ENCODE assay signal across 1 fruit fly cellular context in genomic region chr3R:18995556-18996272, dm6.
A peak's percentile ranks its signal among the peaks of the same experiment; 100 is the strongest.
TF ChIP-seq lines count a peak whose summit lies in the region.

No protein-coding gene starts in this region.

TF ChIP-seq in whole organism, embryonic, 481 proteins besides CTCF, POLR2A, EP300 and RAD21 (continued from another document and continues in another):
- TF ChIP-seq CG9437 (GFP tag; optimal IDR thresholded peaks at IDR 0.05; lab: Kevin White, UChicago) = peak; percentile 67
- TF ChIP-seq caup (GFP tag; optimal IDR thresholded peaks at IDR 0.05; lab: Kevin White, UChicago; ENCODE audit: severe bottlenecking) = peak; percentile 22
- peak; percentile 67 for TF ChIP-seq Aef1 (GFP tag; IDR thresholded peaks at IDR 0.05; lab: Robert Waterston, UW)
- TF ChIP-seq Trl (optimal IDR thresholded peaks at IDR 0.05; lab: Kevin White, UChicago) = no peak
- TF ChIP-seq Trl (GFP tag; optimal IDR thresholded peaks at IDR 0.05; lab: Kevin White, UChicago) = peak; percentile 53
- TF ChIP-seq sens (GFP tag; lab: Kevin White, UChicago) = peak; percentile 96
- TF ChIP-seq CG15269 (tag; optimal IDR thresholded peaks at IDR 0.05; lab: Kevin White, UChicago) = peak; percentile 63
- TF ChIP-seq Optix (GFP tag; IDR thresholded peaks at IDR 0.05; lab: Robert Waterston, UW) = peak; percentile 69; the same call in 2 of the 3 replicates
- peak; percentile 56 for TF ChIP-seq CG30431 (GFP tag; optimal IDR thresholded peaks at IDR 0.05; lab: Kevin White, UChicago)
- peak; percentile 68 for TF ChIP-seq CG14050 (GFP tag; IDR thresholded peaks at IDR 0.05; lab: Robert Waterston, UW)
- TF ChIP-seq pan (optimal IDR thresholded peaks at IDR 0.05; lab: Kevin White, UChicago) = no peak
- peak in 1 of 2 experiments; percentile 82 for TF ChIP-seq pan (GFP tag; optimal IDR thresholded peaks at IDR 0.05 in 1 of 2, IDR thresholded peaks at IDR 0.05 in 1 of 2)
- TF ChIP-seq CG13123 (GFP tag; optimal IDR thresholded peaks at IDR 0.05; lab: Kevin White, UChicago) = peak; percentile 43
- TF ChIP-seq CG10462 (GFP tag; optimal IDR thresholded peaks at IDR 0.05; lab: Kevin White, UChicago) = peak; percentile 77
- no peak for TF ChIP-seq CG30020 (tag; optimal IDR thresholded peaks at IDR 0.05; lab: Kevin White, UChicago)
- no peak for TF ChIP-seq bbx (GFP tag; IDR thresholded peaks at IDR 0.05; lab: Robert Waterston, UW; ENCODE audit: partially characterized antibody)
- peak; percentile 73 for TF ChIP-seq twi (tag; optimal IDR thresholded peaks at IDR 0.05; lab: Kevin White, UChicago)
- TF ChIP-seq CG11695 (GFP tag; IDR thresholded peaks at IDR 0.05; lab: Robert Waterston, UW) = peak; percentile 62; the same call in 2 of the 3 replicates
- no peak for TF ChIP-seq Scr (GFP tag; IDR thresholded peaks at IDR 0.05; lab: Robert Waterston, UW; ENCODE audit: partially characterized antibody)
- TF ChIP-seq Atf3 (GFP tag; optimal IDR thresholded peaks at IDR 0.05; lab: Kevin White, UChicago) = peak; percentile 40
- TF ChIP-seq BEAF-32 (GFP tag; optimal IDR thresholded peaks at IDR 0.05; lab: Kevin White, UChicago) = no peak
- peak; percentile 10; the same call in 1 of the 2 replicates for TF ChIP-seq CG9215 (GFP tag; IDR thresholded peaks at IDR 0.05; lab: Robert Waterston, UW)
- peak; percentile 76 for TF ChIP-seq croc (GFP tag; conservative IDR thresholded peaks at IDR 0.05; lab: Robert Waterston, UW)
- peak; percentile 6 for TF ChIP-seq HmgZ (tag; optimal IDR thresholded peaks at IDR 0.05; lab: Kevin White, UChicago)
- no peak for TF ChIP-seq Bgb (GFP tag; IDR thresholded peaks at IDR 0.05; lab: Robert Waterston, UW; ENCODE audit: partially characterized antibody)
- peak; percentile 83 for TF ChIP-seq dmrt11E (tag; optimal IDR thresholded peaks at IDR 0.05; lab: Kevin White, UChicago)
- no peak for TF ChIP-seq schlank (tag; optimal IDR thresholded peaks at IDR 0.05; lab: Kevin White, UChicago)
- no peak for TF ChIP-seq mirr (GFP tag; optimal IDR thresholded peaks at IDR 0.05; lab: Kevin White, UChicago)
- peak; percentile 2 for TF ChIP-seq corto (GFP tag; optimal IDR thresholded peaks at IDR 0.05; lab: Kevin White, UChicago)
- peak; percentile 2 for TF ChIP-seq her (GFP tag; optimal IDR thresholded peaks at IDR 0.05; lab: Kevin White, UChicago)
- no peak for TF ChIP-seq CG6791 (GFP tag; IDR thresholded peaks at IDR 0.05; lab: Robert Waterston, UW; ENCODE audit: partially characterized antibody)
- TF ChIP-seq crol (GFP tag; IDR thresholded peaks at IDR 0.05; lab: Robert Waterston, UW) = no peak
- peak in 1 of 2 experiments; percentile 73 for TF ChIP-seq Eip74EF (GFP tag; optimal IDR thresholded peaks at IDR 0.05; lab: Kevin White, UChicago)
- peak; percentile 29 for TF ChIP-seq CG17802 (tag; optimal IDR thresholded peaks at IDR 0.05; lab: Kevin White, UChicago)
- peak; percentile 40 for TF ChIP-seq CG15696 (tag; optimal IDR thresholded peaks at IDR 0.05; lab: Kevin White, UChicago)
- peak; percentile 16 for TF ChIP-seq CG12104 (GFP tag; optimal IDR thresholded peaks at IDR 0.05; lab: Kevin White, UChicago)
- peak; percentile 68 for TF ChIP-seq Awh (GFP tag; IDR thresholded peaks at IDR 0.05; lab: Robert Waterston, UW)
- TF ChIP-seq CG6854 (GFP tag; optimal IDR thresholded peaks at IDR 0.05; lab: Kevin White, UChicago) = peak; percentile 19
- peak; percentile 41 for TF ChIP-seq CG2116 (GFP tag; optimal IDR thresholded peaks at IDR 0.05; lab: Kevin White, UChicago)
- peak; percentile 54; the same call in 1 of the 2 replicates for TF ChIP-seq Atf6 (GFP tag; IDR thresholded peaks at IDR 0.05; lab: Robert Waterston, UW)
- TF ChIP-seq CG5245 (GFP tag; optimal IDR thresholded peaks at IDR 0.05; lab: Kevin White, UChicago) = peak; percentile 75
- peak; percentile 60; the same call in 1 of the 3 replicates for TF ChIP-seq CG3726 (GFP tag; IDR thresholded peaks at IDR 0.05; lab: Robert Waterston, UW)
- TF ChIP-seq CG17361 (GFP tag; IDR thresholded peaks at IDR 0.05; lab: Robert Waterston, UW) = peak; percentile 80
- TF ChIP-seq CG16815 (GFP tag; optimal IDR thresholded peaks at IDR 0.05; lab: Kevin White, UChicago) = peak; percentile 53
- peak; percentile 54 for TF ChIP-seq CG6813 (GFP tag; optimal IDR thresholded peaks at IDR 0.05; lab: Kevin White, UChicago)
- no peak for TF ChIP-seq CG1832 (GFP tag; optimal IDR thresholded peaks at IDR 0.05; lab: Kevin White, UChicago)
- peak; percentile 77 for TF ChIP-seq D19A (tag; optimal IDR thresholded peaks at IDR 0.05; lab: Kevin White, UChicago)
- TF ChIP-seq pfk (GFP tag; optimal IDR thresholded peaks at IDR 0.05; lab: Kevin White, UChicago) = no peak
- TF ChIP-seq salm (tag; optimal IDR thresholded peaks at IDR 0.05; lab: Kevin White, UChicago) = peak; percentile 48
- peak; percentile 50 for TF ChIP-seq ems (GFP tag; optimal IDR thresholded peaks at IDR 0.05; lab: Kevin White, UChicago)
- TF ChIP-seq CG10979 (tag; optimal IDR thresholded peaks at IDR 0.05; lab: Kevin White, UChicago) = peak; percentile 91
- TF ChIP-seq CG18764 (GFP tag; optimal IDR thresholded peaks at IDR 0.05; lab: Kevin White, UChicago) = peak; percentile 74
- peak; percentile 16 for TF ChIP-seq CrebB (tag; optimal IDR thresholded peaks at IDR 0.05; lab: Kevin White, UChicago)
- TF ChIP-seq CG6765 (GFP tag; optimal IDR thresholded peaks at IDR 0.05; lab: Kevin White, UChicago) = no peak
- TF ChIP-seq CG7987 (GFP tag; optimal IDR thresholded peaks at IDR 0.05; lab: Kevin White, UChicago) = no peak
- TF ChIP-seq Drgx (GFP tag; IDR thresholded peaks at IDR 0.05; lab: Robert Waterston, UW) = peak; percentile 88
- peak; percentile 75 for TF ChIP-seq esg (GFP tag; conservative IDR thresholded peaks at IDR 0.05; lab: Robert Waterston, UW)
- TF ChIP-seq CG11504 (tag; optimal IDR thresholded peaks at IDR 0.05; lab: Kevin White, UChicago) = peak; percentile 89
- no peak for TF ChIP-seq tx (GFP tag; optimal IDR thresholded peaks at IDR 0.05; lab: Kevin White, UChicago)
- no peak for TF ChIP-seq D (optimal IDR thresholded peaks at IDR 0.05; lab: Kevin White, UChicago)
- peak; percentile 84 for TF ChIP-seq D (GFP tag; optimal IDR thresholded peaks at IDR 0.05; lab: Kevin White, UChicago)
- TF ChIP-seq Sry-β (GFP tag; optimal IDR thresholded peaks at IDR 0.05; lab: Kevin White, UChicago) = peak; percentile 12
- TF ChIP-seq nmo (GFP tag; optimal IDR thresholded peaks at IDR 0.05; lab: Kevin White, UChicago) = peak; percentile 88
- peak; percentile 79 for TF ChIP-seq lmd (GFP tag; IDR thresholded peaks at IDR 0.05; lab: Robert Waterston, UW)
- peak; percentile 82; the same call in 2 of the 3 replicates for TF ChIP-seq CG2199 (GFP tag; IDR thresholded peaks at IDR 0.05; lab: Robert Waterston, UW)
- peak; percentile 63 for TF ChIP-seq ind (GFP tag; optimal IDR thresholded peaks at IDR 0.05; lab: Kevin White, UChicago)
- peak; percentile 2 for TF ChIP-seq CG9609 (GFP tag; optimal IDR thresholded peaks at IDR 0.05; lab: Kevin White, UChicago)
- peak; percentile 84 for TF ChIP-seq row (GFP tag; IDR thresholded peaks at IDR 0.05; lab: Robert Waterston, UW)
- TF ChIP-seq crc (GFP tag; optimal IDR thresholded peaks at IDR 0.05; lab: Kevin White, UChicago) = peak; percentile 35
- TF ChIP-seq ERR (GFP tag; optimal IDR thresholded peaks at IDR 0.05; lab: Kevin White, UChicago) = no peak
- TF ChIP-seq mam (GFP tag; optimal IDR thresholded peaks at IDR 0.05; lab: Kevin White, UChicago) = peak; percentile 40
- peak; percentile 69 for TF ChIP-seq kah (GFP tag; optimal IDR thresholded peaks at IDR 0.05; lab: Kevin White, UChicago)
- peak; percentile 55 for TF ChIP-seq CG10654 (GFP tag; optimal IDR thresholded peaks at IDR 0.05; lab: Kevin White, UChicago)
- peak; percentile 64; the same call in 1 of the 3 replicates for TF ChIP-seq jigr1 (GFP tag; IDR thresholded peaks at IDR 0.05; lab: Robert Waterston, UW)
- peak; percentile 25; the same call in 1 of the 2 replicates for TF ChIP-seq CG32532 (GFP tag; IDR thresholded peaks at IDR 0.05; lab: Robert Waterston, UW)
- TF ChIP-seq CG14667 (GFP tag; IDR thresholded peaks at IDR 0.05; lab: Robert Waterston, UW) = peak; percentile 56; the same call in 1 of the 2 replicates
- peak; percentile 82 for TF ChIP-seq dysf (GFP tag; IDR thresholded peaks at IDR 0.05; lab: Robert Waterston, UW)
- TF ChIP-seq Ptx1 (GFP tag; IDR thresholded peaks at IDR 0.05; lab: Robert Waterston, UW) = peak; percentile 82
- peak; percentile 87 for TF ChIP-seq CG17328 (GFP tag; IDR thresholded peaks at IDR 0.05; lab: Robert Waterston, UW)
- no peak for TF ChIP-seq hb (GFP tag; IDR thresholded peaks at IDR 0.05; lab: Robert Waterston, UW; ENCODE audit: partially characterized antibody)
- TF ChIP-seq CG15601 (tag; optimal IDR thresholded peaks at IDR 0.05; lab: Kevin White, UChicago) = peak; percentile 73
- peak; percentile 85 for TF ChIP-seq vvl (GFP tag; IDR thresholded peaks at IDR 0.05; lab: Robert Waterston, UW)
- peak; percentile 49 for TF ChIP-seq Antp (GFP tag; optimal IDR thresholded peaks at IDR 0.05; lab: Kevin White, UChicago)
- peak; percentile 94 for TF ChIP-seq Sox102F (GFP tag; optimal IDR thresholded peaks at IDR 0.05; lab: Kevin White, UChicago)
- no peak for TF ChIP-seq CG11247 (GFP tag; IDR thresholded peaks at IDR 0.05; lab: Robert Waterston, UW)
- no peak for TF ChIP-seq CG17186 (GFP tag; optimal IDR thresholded peaks at IDR 0.05; lab: Kevin White, UChicago)
- TF ChIP-seq Sox100B (GFP tag; optimal IDR thresholded peaks at IDR 0.05; lab: Kevin White, UChicago) = peak; percentile 80
- no peak for TF ChIP-seq Doc2 (GFP tag; IDR thresholded peaks at IDR 0.05; lab: Robert Waterston, UW)
- no peak for TF ChIP-seq emc (GFP tag; optimal IDR thresholded peaks at IDR 0.05; lab: Kevin White, UChicago)
- TF ChIP-seq CG16863 (GFP tag; optimal IDR thresholded peaks at IDR 0.05; lab: Kevin White, UChicago) = peak; percentile 68
- TF ChIP-seq Dip2 (GFP tag; IDR thresholded peaks at IDR 0.05; lab: Robert Waterston, UW) = no peak
- TF ChIP-seq Gsc (GFP tag; IDR thresholded peaks at IDR 0.05; lab: Robert Waterston, UW) = peak; percentile 55; the same call in 1 of the 2 replicates
- peak; percentile 0 for TF ChIP-seq CG9876 (GFP tag; optimal IDR thresholded peaks at IDR 0.05; lab: Kevin White, UChicago)
- peak; percentile 82 for TF ChIP-seq tap (tag; optimal IDR thresholded peaks at IDR 0.05; lab: Kevin White, UChicago)
- TF ChIP-seq abd-A (tag; optimal IDR thresholded peaks at IDR 0.05; lab: Kevin White, UChicago) = no peak
- TF ChIP-seq Dref (GFP tag; IDR thresholded peaks at IDR 0.05; lab: Robert Waterston, UW) = no peak
- peak; percentile 44 for TF ChIP-seq CG12236 (GFP tag; optimal IDR thresholded peaks at IDR 0.05; lab: Kevin White, UChicago)
- peak; percentile 62 for TF ChIP-seq BtbVII (GFP tag; optimal IDR thresholded peaks at IDR 0.05; lab: Kevin White, UChicago)
- 0 out of 3 replicates have a peak, but pooled peaks have one; percentile 37 for TF ChIP-seq CG2889 (GFP tag; IDR thresholded peaks at IDR 0.05; lab: Robert Waterston, UW)
- TF ChIP-seq Fer3 (tag; optimal IDR thresholded peaks at IDR 0.05; lab: Kevin White, UChicago) = peak; percentile 61
- TF ChIP-seq Sin3A (optimal IDR thresholded peaks at IDR 0.05; lab: Kevin White, UChicago) = no peak
- peak; percentile 85 for TF ChIP-seq otp (GFP tag; IDR thresholded peaks at IDR 0.05; lab: Robert Waterston, UW)
- no peak for TF ChIP-seq Hr39 (optimal IDR thresholded peaks at IDR 0.05; lab: Kevin White, UChicago)
- peak; percentile 12 to 88 for TF ChIP-seq Hr51 (GFP tag; optimal IDR thresholded peaks at IDR 0.05; lab: Kevin White, UChicago)
- TF ChIP-seq CG6683 (GFP tag; optimal IDR thresholded peaks at IDR 0.05; lab: Kevin White, UChicago) = peak; percentile 17
- TF ChIP-seq Spps (tag; optimal IDR thresholded peaks at IDR 0.05; lab: Kevin White, UChicago) = peak; percentile 77
- TF ChIP-seq NC2β (GFP tag; optimal IDR thresholded peaks at IDR 0.05; lab: Kevin White, UChicago) = peak; percentile 33
- TF ChIP-seq CG42726 (GFP tag; IDR thresholded peaks at IDR 0.05; lab: Robert Waterston, UW; ENCODE audit: partially characterized antibody) = no peak
- TF ChIP-seq Med (GFP tag; lab: Kevin White, UChicago) = peak; percentile 86
- no peak for TF ChIP-seq Dfd (GFP tag; optimal IDR thresholded peaks at IDR 0.05; lab: Kevin White, UChicago)
- no peak for TF ChIP-seq Adf1 (GFP tag; IDR thresholded peaks at IDR 0.05; lab: Robert Waterston, UW)
- no peak for TF ChIP-seq pita (GFP tag; optimal IDR thresholded peaks at IDR 0.05; lab: Kevin White, UChicago)
- TF ChIP-seq CG11723 (GFP tag; optimal IDR thresholded peaks at IDR 0.05; lab: Kevin White, UChicago) = peak; percentile 62
- no peak for TF ChIP-seq ham (GFP tag; IDR thresholded peaks at IDR 0.05; lab: Robert Waterston, UW)
- no peak for TF ChIP-seq chinmo (GFP tag; IDR thresholded peaks at IDR 0.05; lab: Robert Waterston, UW; ENCODE audit: partially characterized antibody)
- TF ChIP-seq CG13287 (GFP tag; IDR thresholded peaks at IDR 0.05; lab: Robert Waterston, UW; ENCODE audit: partially characterized antibody) = no peak
- TF ChIP-seq Side (GFP tag; optimal IDR thresholded peaks at IDR 0.05; lab: Kevin White, UChicago) = peak; percentile 28
- TF ChIP-seq pros (GFP tag; optimal IDR thresholded peaks at IDR 0.05; lab: Kevin White, UChicago) = no peak
- no peak for TF ChIP-seq ato (GFP tag; IDR thresholded peaks at IDR 0.05; lab: Robert Waterston, UW; ENCODE audit: partially characterized antibody)
- TF ChIP-seq tna (GFP tag; IDR thresholded peaks at IDR 0.05; lab: Robert Waterston, UW; ENCODE audit: partially characterized antibody) = no peak
- TF ChIP-seq CG2202 (tag; optimal IDR thresholded peaks at IDR 0.05; lab: Kevin White, UChicago) = peak; percentile 57
- TF ChIP-seq CG1792 (GFP tag; optimal IDR thresholded peaks at IDR 0.05; lab: Kevin White, UChicago) = peak; percentile 24
- no peak for TF ChIP-seq yki (optimal IDR thresholded peaks at IDR 0.05; lab: Kevin White, UChicago)
- TF ChIP-seq CG13775 (GFP tag; optimal IDR thresholded peaks at IDR 0.05; lab: Kevin White, UChicago) = peak; percentile 55
- TF ChIP-seq CG1603 (tag; optimal IDR thresholded peaks at IDR 0.05; lab: Kevin White, UChicago) = peak; percentile 87
- peak; percentile 91 for TF ChIP-seq dmrt99B (tag; optimal IDR thresholded peaks at IDR 0.05; lab: Kevin White, UChicago)
- TF ChIP-seq amos (GFP tag; IDR thresholded peaks at IDR 0.05; lab: Robert Waterston, UW; ENCODE audit: partially characterized antibody) = no peak
- peak; percentile 61 for TF ChIP-seq Mad (GFP tag; optimal IDR thresholded peaks at IDR 0.05; lab: Kevin White, UChicago)
- TF ChIP-seq CG31224 (GFP tag; IDR thresholded peaks at IDR 0.05; lab: Robert Waterston, UW) = peak; percentile 34; the same call in 1 of the 2 replicates
- peak; percentile 82 for TF ChIP-seq Ssrp (tag; optimal IDR thresholded peaks at IDR 0.05; lab: Kevin White, UChicago)
